Comparison of ENCODE assay signal across 2 fruit fly cellular contexts in the genomic region with DNA sequence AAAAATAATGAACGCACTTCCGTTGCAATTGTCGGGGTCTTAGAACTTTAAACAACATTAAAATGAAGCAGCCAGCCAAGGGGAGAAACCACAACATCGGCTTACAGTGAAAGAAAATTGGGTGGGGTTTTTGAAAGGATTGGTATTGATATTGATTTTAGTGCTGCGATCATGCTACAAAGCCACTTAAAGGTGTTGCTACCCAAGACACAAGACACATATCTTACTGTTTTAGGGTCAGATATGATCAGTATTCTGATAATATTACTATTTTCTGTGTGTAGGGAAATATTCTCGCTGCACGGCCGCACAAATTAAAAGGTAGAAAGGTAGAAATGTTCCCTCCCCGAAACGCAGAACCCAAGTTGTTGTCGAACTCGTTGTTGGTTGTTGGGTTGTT.
TF ChIP-seq lines count a peak whose summit lies in the region.

No protein-coding gene starts in this region.

TF ChIP-seq in whole organism, embryonic, 481 proteins besides CTCF, POLR2A, EP300 and RAD21 (continued from another document and continues in another):
- TF ChIP-seq croc (GFP tag; conservative IDR thresholded peaks at IDR 0.05; lab: Robert Waterston, UW) (peak; percentile 48; the same call in 2 of the 3 replicates), al (GFP tag; IDR thresholded peaks at IDR 0.05; lab: Robert Waterston, UW) (no peak), Hsf (GFP tag; optimal IDR thresholded peaks at IDR 0.05; lab: Kevin White, UChicago) (peak; percentile 21), tin (GFP tag; optimal IDR thresholded peaks at IDR 0.05; lab: Kevin White, UChicago) (peak; percentile 57), ap (GFP tag; IDR thresholded peaks at IDR 0.05; lab: Robert Waterston, UW) (no peak), Six4 (GFP tag; optimal IDR thresholded peaks at IDR 0.05; lab: Kevin White, UChicago) (peak; percentile 12), pros (GFP tag; optimal IDR thresholded peaks at IDR 0.05; lab: Kevin White, UChicago) (peak; percentile 38), Stat92E (GFP tag; optimal IDR thresholded peaks at IDR 0.05; lab: Kevin White, UChicago) (peak in 1 of 3 experiments; percentile 30), CG30403 (GFP tag; optimal IDR thresholded peaks at IDR 0.05; lab: Kevin White, UChicago) (no peak), CG1233 (GFP tag; optimal IDR thresholded peaks at IDR 0.05; lab: Kevin White, UChicago) (no peak), slp2 (GFP tag; optimal IDR thresholded peaks at IDR 0.05; lab: Kevin White, UChicago) (peak; percentile 12), onecut (GFP tag; IDR thresholded peaks at IDR 0.05; lab: Robert Waterston, UW) (no peak), Ada2b (GFP tag; IDR thresholded peaks at IDR 0.05; lab: Robert Waterston, UW) (no peak), CG1024 (GFP tag; IDR thresholded peaks at IDR 0.05; lab: Robert Waterston, UW) (no peak), Doc3 (GFP tag; IDR thresholded peaks at IDR 0.05; lab: Robert Waterston, UW; ENCODE audit: partially characterized antibody) (no peak), ase (GFP tag; IDR thresholded peaks at IDR 0.05; lab: Robert Waterston, UW) (no peak), fd96Cb (tag; optimal IDR thresholded peaks at IDR 0.05; lab: Kevin White, UChicago) (peak; percentile 60), btn (GFP tag; optimal IDR thresholded peaks at IDR 0.05; lab: Kevin White, UChicago) (peak; percentile 13), CG11504 (tag; optimal IDR thresholded peaks at IDR 0.05; lab: Kevin White, UChicago) (peak; percentile 29), gsb (GFP tag; IDR thresholded peaks at IDR 0.05; lab: Robert Waterston, UW) (no peak), bab2 (GFP tag; optimal IDR thresholded peaks at IDR 0.05; lab: Kevin White, UChicago) (peak; percentile 36), CG12155 (GFP tag; optimal IDR thresholded peaks at IDR 0.05; lab: Kevin White, UChicago) (no peak), CG7745 (tag; optimal IDR thresholded peaks at IDR 0.05; lab: Kevin White, UChicago) (no peak), CG10979 (tag; optimal IDR thresholded peaks at IDR 0.05; lab: Kevin White, UChicago) (peak; percentile 79), ind (GFP tag; optimal IDR thresholded peaks at IDR 0.05; lab: Kevin White, UChicago) (no peak), chn (GFP tag; optimal IDR thresholded peaks at IDR 0.05; lab: Kevin White, UChicago) (peak; percentile 56), Drgx (GFP tag; IDR thresholded peaks at IDR 0.05; lab: Robert Waterston, UW) (peak; percentile 46; the same call in 1 of the 2 replicates), grn (GFP tag; optimal IDR thresholded peaks at IDR 0.05; lab: Kevin White, UChicago) (no peak), Nf-YC (tag; optimal IDR thresholded peaks at IDR 0.05; lab: Kevin White, UChicago) (no peak), CG14710 (tag; optimal IDR thresholded peaks at IDR 0.05; lab: Kevin White, UChicago) (peak; percentile 67), ssp (GFP tag; IDR thresholded peaks at IDR 0.05; lab: Robert Waterston, UW) (peak; percentile 38), CG5245 (GFP tag; optimal IDR thresholded peaks at IDR 0.05; lab: Kevin White, UChicago) (peak; percentile 45), Antp (GFP tag; optimal IDR thresholded peaks at IDR 0.05; lab: Kevin White, UChicago) (peak; percentile 12), tx (GFP tag; optimal IDR thresholded peaks at IDR 0.05; lab: Kevin White, UChicago) (no peak), CG10267 (tag; optimal IDR thresholded peaks at IDR 0.05; lab: Kevin White, UChicago) (peak; percentile 52), dati (GFP tag; IDR thresholded peaks at IDR 0.05; lab: Robert Waterston, UW) (no peak), trh (GFP tag; optimal IDR thresholded peaks at IDR 0.05; lab: Kevin White, UChicago) (no peak), CG9437 (GFP tag; optimal IDR thresholded peaks at IDR 0.05; lab: Kevin White, UChicago) (no peak), CG8765 (GFP tag; IDR thresholded peaks at IDR 0.05; lab: Robert Waterston, UW) (peak; percentile 38; the same call in 1 of the 2 replicates), CG4360 (GFP tag; IDR thresholded peaks at IDR 0.05; lab: Robert Waterston, UW) (no peak), CG12744 (GFP tag; optimal IDR thresholded peaks at IDR 0.05; lab: Kevin White, UChicago) (no peak), Ets65A (GFP tag; lab: Kevin White, UChicago) (no peak), nmo (GFP tag; optimal IDR thresholded peaks at IDR 0.05; lab: Kevin White, UChicago) (peak; percentile 63), pho (GFP tag; optimal IDR thresholded peaks at IDR 0.05; lab: Kevin White, UChicago) (no peak), Sox100B (GFP tag; optimal IDR thresholded peaks at IDR 0.05; lab: Kevin White, UChicago) (no peak), row (GFP tag; IDR thresholded peaks at IDR 0.05; lab: Robert Waterston, UW) (peak; percentile 43; the same call in 2 of the 3 replicates), CG11723 (GFP tag; optimal IDR thresholded peaks at IDR 0.05; lab: Kevin White, UChicago) (peak; percentile 1), sens-2 (GFP tag; IDR thresholded peaks at IDR 0.05; lab: Robert Waterston, UW) (no peak), Fer2 (tag; optimal IDR thresholded peaks at IDR 0.05; lab: Kevin White, UChicago) (no peak), H15 (GFP tag; IDR thresholded peaks at IDR 0.05; lab: Robert Waterston, UW) (0 out of 3 replicates have a peak, but pooled peaks have one; percentile 36), B-H2 (GFP tag; optimal IDR thresholded peaks at IDR 0.05; lab: Kevin White, UChicago) (no peak), CG18476 (GFP tag; optimal IDR thresholded peaks at IDR 0.05; lab: Kevin White, UChicago) (peak; percentile 3), CG18619 (GFP tag; optimal IDR thresholded peaks at IDR 0.05; lab: Kevin White, UChicago) (no peak), MESR4 (GFP tag; optimal IDR thresholded peaks at IDR 0.05; lab: Kevin White, UChicago) (no peak), E2f1 (GFP tag; IDR thresholded peaks at IDR 0.05; lab: Robert Waterston, UW) (0 out of 2 replicates have a peak, but pooled peaks have one; percentile 14), CG14014 (GFP tag; IDR thresholded peaks at IDR 0.05; lab: Robert Waterston, UW) (no peak), ranshi (GFP tag; IDR thresholded peaks at IDR 0.05; lab: Robert Waterston, UW) (no peak), CG11695 (GFP tag; IDR thresholded peaks at IDR 0.05; lab: Robert Waterston, UW) (no peak), disco-r (GFP tag; optimal IDR thresholded peaks at IDR 0.05; lab: Kevin White, UChicago) (no peak), CG10431 (GFP tag; optimal IDR thresholded peaks at IDR 0.05; lab: Kevin White, UChicago) (no peak), CG16815 (GFP tag; optimal IDR thresholded peaks at IDR 0.05; lab: Kevin White, UChicago) (peak; percentile 20), zfh2 (GFP tag; optimal IDR thresholded peaks at IDR 0.05; lab: Kevin White, UChicago) (no peak), shn (GFP tag; optimal IDR thresholded peaks at IDR 0.05; lab: Kevin White, UChicago) (no peak), CG13624 (GFP tag; optimal IDR thresholded peaks at IDR 0.05; lab: Kevin White, UChicago) (no peak), CG8281 (tag; optimal IDR thresholded peaks at IDR 0.05; lab: Kevin White, UChicago) (no peak)

TF ChIP-seq in whole organism, prepupa, 60 proteins besides CTCF, POLR2A, EP300 and RAD21 (continued from another document):
- TF ChIP-seq pdm3 (GFP tag; optimal IDR thresholded peaks at IDR 0.05; lab: Kevin White, UChicago) (peak; percentile 63), salr (GFP tag; optimal IDR thresholded peaks at IDR 0.05; lab: Kevin White, UChicago) (peak; percentile 43 to 48), Lpt (GFP tag; optimal IDR thresholded peaks at IDR 0.05; lab: Kevin White, UChicago) (peak; percentile 28), cyc (GFP tag; optimal IDR thresholded peaks at IDR 0.05; lab: Kevin White, UChicago) (peak; percentile 56), fkh (GFP tag; optimal IDR thresholded peaks at IDR 0.05; lab: Kevin White, UChicago) (no peak), fd59A (GFP tag; optimal IDR thresholded peaks at IDR 0.05; lab: Kevin White, UChicago) (peak; percentile 63), Eip78C (GFP tag; lab: Kevin White, UChicago) (peak; percentile 88), CG31627 (GFP tag; optimal IDR thresholded peaks at IDR 0.05; lab: Kevin White, UChicago) (peak; percentile 54), Eip93F (GFP tag; optimal IDR thresholded peaks at IDR 0.05; lab: Kevin White, UChicago) (no peak), achi (GFP tag; optimal IDR thresholded peaks at IDR 0.05; lab: Kevin White, UChicago) (peak; percentile 61), net (GFP tag; optimal IDR thresholded peaks at IDR 0.05; lab: Kevin White, UChicago) (peak; percentile 31), OdsH (GFP tag; optimal IDR thresholded peaks at IDR 0.05; lab: Kevin White, UChicago) (peak; percentile 61), dsx (GFP tag; optimal IDR thresholded peaks at IDR 0.05; lab: Kevin White, UChicago; ENCODE audit: poor library complexity, severe bottlenecking) (peak; percentile 61), CG8119 (GFP tag; IDR thresholded peaks at IDR 0.05; lab: Robert Waterston, UW) (peak; percentile 39; the same call in 1 of the 3 replicates), Ets96B (tag; optimal IDR thresholded peaks at IDR 0.05; lab: Kevin White, UChicago) (peak; percentile 71), Hr39 (GFP tag; optimal IDR thresholded peaks at IDR 0.05; lab: Kevin White, UChicago) (peak; percentile 57), Met (GFP tag; optimal IDR thresholded peaks at IDR 0.05; lab: Kevin White, UChicago) (peak; percentile 52), Sox102F (GFP tag; optimal IDR thresholded peaks at IDR 0.05; lab: Kevin White, UChicago) (peak; percentile 44), CG34406 (GFP tag; optimal IDR thresholded peaks at IDR 0.05; lab: Kevin White, UChicago) (peak; percentile 14), spab (GFP tag; optimal IDR thresholded peaks at IDR 0.05; lab: Kevin White, UChicago) (peak; percentile 65), CG32006 (GFP tag; optimal IDR thresholded peaks at IDR 0.05; lab: Kevin White, UChicago) (peak; percentile 53), CG9139 (GFP tag; optimal IDR thresholded peaks at IDR 0.05; lab: Kevin White, UChicago) (no peak), Hr4 (GFP tag; optimal IDR thresholded peaks at IDR 0.05; lab: Kevin White, UChicago) (no peak), Blimp-1 (GFP tag; optimal IDR thresholded peaks at IDR 0.05; lab: Kevin White, UChicago) (no peak), CG6276 (GFP tag; optimal IDR thresholded peaks at IDR 0.05; lab: Kevin White, UChicago) (no peak), eg (GFP tag; IDR thresholded peaks at IDR 0.05; lab: Robert Waterston, UW) (no peak), CG11762 (GFP tag; optimal IDR thresholded peaks at IDR 0.05; lab: Kevin White, UChicago; ENCODE audit: insufficient read depth) (peak; percentile 17), Hr38 (GFP tag; optimal IDR thresholded peaks at IDR 0.05; lab: Kevin White, UChicago) (no peak), CG15336 (GFP tag; IDR thresholded peaks at IDR 0.05; lab: Robert Waterston, UW) (peak; percentile 43; the same call in 1 of the 2 replicates), ss (GFP tag; optimal IDR thresholded peaks at IDR 0.05; lab: Kevin White, UChicago) (peak; percentile 28 to 35), Sox14 (GFP tag; optimal IDR thresholded peaks at IDR 0.05; lab: Kevin White, UChicago) (peak; percentile 61), CG3032 (tag; optimal IDR thresholded peaks at IDR 0.05; lab: Kevin White, UChicago) (peak; percentile 63), vri (GFP tag; optimal IDR thresholded peaks at IDR 0.05; lab: Kevin White, UChicago) (peak; percentile 13), Eip75B (GFP tag; optimal IDR thresholded peaks at IDR 0.05; lab: Kevin White, UChicago) (peak; percentile 65), CG6808 (GFP tag; optimal IDR thresholded peaks at IDR 0.05; lab: Kevin White, UChicago) (peak; percentile 64), CG8632 (GFP tag; optimal IDR thresholded peaks at IDR 0.05; lab: Kevin White, UChicago) (peak; percentile 35), CG3919 (GFP tag; optimal IDR thresholded peaks at IDR 0.05; lab: Kevin White, UChicago) (peak; percentile 75)
